Worm (Caenorhabditis elegans): Measurements from ENCODE around the gene txt-8.

ce11 chrV:18371028-18371427 is 43.1 kb upstream of the txt-8 start:
- TF ChIP-seq flt-1 (GFP tag; IDR thresholded peaks at IDR 0.05): no peak
- no peak for TF ChIP-seq ama-1 (optimal IDR thresholded peaks at IDR 0.05)
- TF ChIP-seq tbx-11 (GFP tag; IDR thresholded peaks at IDR 0.05): no peak
- TF ChIP-seq ceh-36 (tag; optimal IDR thresholded peaks at IDR 0.05): no peak
